Fruit fly (Drosophila melanogaster) whole organism, embryonic: Measurements from ENCODE around the gene CG31808.

ENCODE experiments used
- Ada2b ChIP-seq: fragments of 200-800 bp; sonication (Bioruptor generic); IDR thresholded peaks from 2 replicates; pipeline ENCODE4 v1.3.6; 2022; ENCODE audit warnings: missing biosample characterization, missing genetic modification characterization
- CG10565 ChIP-seq: fragments of 200-800 bp; sonication (Bioruptor generic); optimal IDR thresholded peaks from 3 replicates; lab custom pipeline; 2016; ENCODE audit warnings: missing biosample characterization, mild to moderate bottlenecking, missing genetic modification characterization
- CG13296 ChIP-seq: fragments of 200-800 bp; sonication (Bioruptor generic); optimal IDR thresholded peaks from 3 replicates; lab custom pipeline; 2018; ENCODE audit warnings: missing biosample characterization, mild to moderate bottlenecking, missing genetic modification characterization
- CG13424 ChIP-seq: fragments of 200-800 bp; sonication (Bioruptor generic); optimal IDR thresholded peaks from 2 replicates; lab custom pipeline; 2019; ENCODE audit warnings: missing biosample characterization, mild to moderate bottlenecking, missing genetic modification characterization, moderate library complexity
- CG14050 ChIP-seq: fragments of 200-800 bp; sonication (Bioruptor generic); IDR thresholded peaks from 3 replicates; pipeline ENCODE4 v1.3.6; 2022; ENCODE audit warnings: missing biosample characterization, missing genetic modification characterization
- CG17361 ChIP-seq: fragments of 200-800 bp; sonication (Bioruptor generic); IDR thresholded peaks from 3 replicates; pipeline ENCODE4 v1.3.6; 2022; ENCODE audit warnings: missing biosample characterization, missing genetic modification characterization
- CG2712 ChIP-seq: fragments of 200-800 bp; optimal IDR thresholded peaks from 3 replicates; lab custom pipeline; 2019; ENCODE audit warnings: missing biosample characterization, mild to moderate bottlenecking, missing genetic modification characterization, moderate library complexity
- CG3163 ChIP-seq: fragments of 200-800 bp; sonication (Bioruptor generic); optimal IDR thresholded peaks from 3 replicates; lab custom pipeline; 2016; ENCODE audit warnings: missing biosample characterization, missing genetic modification characterization
- CG32767 ChIP-seq: fragments of 200-800 bp; sonication (Bioruptor generic); IDR thresholded peaks from 2 replicates; pipeline ENCODE4 v1.3.6; 2022; ENCODE audit warnings: missing biosample characterization, missing genetic modification characterization
- CG33213 ChIP-seq: fragments of 200-800 bp; sonication (Bioruptor generic); optimal IDR thresholded peaks from 3 replicates; lab custom pipeline; 2016; ENCODE audit warnings: missing biosample characterization, missing genetic modification characterization
- CG33557 ChIP-seq: fragments of 200-800 bp; sonication (Bioruptor generic); optimal IDR thresholded peaks from 2 replicates; lab custom pipeline; 2019; ENCODE audit warnings: missing biosample characterization, mild to moderate bottlenecking, missing genetic modification characterization, moderate library complexity
- CG34224 ChIP-seq: fragments of 200-800 bp; sonication (Bioruptor generic); IDR thresholded peaks from 3 replicates; pipeline ENCODE4 v1.3.6; 2022; ENCODE audit warnings: missing biosample characterization, missing genetic modification characterization; ENCODE audit not compliant: partially characterized antibody
- CG4360 ChIP-seq: fragments of 200-800 bp; sonication (Bioruptor generic); IDR thresholded peaks from 2 replicates; pipeline ENCODE4 v1.3.6; 2022; ENCODE audit warnings: missing biosample characterization, missing genetic modification characterization
- CG6854 ChIP-seq: fragments of 200-800 bp; sonication (Bioruptor generic); optimal IDR thresholded peaks from 3 replicates; lab custom pipeline; 2017; ENCODE audit warnings: missing biosample characterization, mild to moderate bottlenecking, missing genetic modification characterization
- CG7372 ChIP-seq: fragments of 200-800 bp; sonication (Bioruptor generic); IDR thresholded peaks from 2 replicates; pipeline ENCODE4 v1.3.6; 2022; ENCODE audit warnings: missing biosample characterization, missing genetic modification characterization
- CG7745 ChIP-seq: fragments of 200-800 bp; sonication (Bioruptor generic); optimal IDR thresholded peaks from 2 replicates; lab custom pipeline; 2018; ENCODE audit warnings: missing biosample characterization, mild to moderate bottlenecking, missing genetic modification characterization, moderate library complexity
- CG8089 ChIP-seq: fragments of 200-800 bp; sonication (Bioruptor generic); optimal IDR thresholded peaks from 3 replicates; lab custom pipeline; 2016; ENCODE audit warnings: missing biosample characterization, missing genetic modification characterization
- CG9817 ChIP-seq: fragments of 200-800 bp; sonication (Bioruptor generic); optimal IDR thresholded peaks from 2 replicates; lab custom pipeline; 2018; ENCODE audit warnings: missing biosample characterization, mild to moderate bottlenecking, missing genetic modification characterization, moderate library complexity
- ERR ChIP-seq: fragments of 200-800 bp; sonication (Bioruptor generic); optimal IDR thresholded peaks from 2 replicates; lab custom pipeline; 2016; ENCODE audit warnings: missing biosample characterization, missing genetic modification characterization
- Fer3 ChIP-seq: fragments of 200-800 bp; sonication (Bioruptor generic); optimal IDR thresholded peaks from 2 replicates; lab custom pipeline; 2018; ENCODE audit warnings: missing biosample characterization, mild to moderate bottlenecking, missing genetic modification characterization, moderate library complexity
- Hr39 ChIP-seq: fragments of >200 bp; optimal IDR thresholded peaks from 2 replicates; lab custom pipeline; 2017
- Hr51 ChIP-seq, 2 experiments: fragments of 200-800 bp; sonication (Bioruptor generic); optimal IDR thresholded peaks; 2 replicates in 1 of 2; 3 replicates in 1 of 2; lab custom pipeline; 2016 to 2018; ENCODE audit warnings: missing biosample characterization in 2 of 2, missing genetic modification characterization in 2 of 2, mild to moderate bottlenecking in 1 of 2, moderate library complexity in 1 of 2
- NK7.1 ChIP-seq: fragments of 200-800 bp; sonication (Bioruptor generic); optimal IDR thresholded peaks from 3 replicates; lab custom pipeline; 2016; ENCODE audit warnings: missing biosample characterization, missing genetic modification characterization
- Ptx1 ChIP-seq: fragments of 200-800 bp; sonication (Bioruptor generic); IDR thresholded peaks from 2 replicates; pipeline ENCODE4 v1.3.6; 2022; ENCODE audit warnings: missing biosample characterization, missing genetic modification characterization
- Rx ChIP-seq: fragments of 200-800 bp; sonication (Bioruptor generic); IDR thresholded peaks from 2 replicates; pipeline ENCODE4 v1.3.6; 2022; ENCODE audit warnings: missing biosample characterization, missing genetic modification characterization
- Sox100B ChIP-seq: fragments of 200-800 bp; sonication (Bioruptor generic); optimal IDR thresholded peaks from 3 replicates; lab custom pipeline; 2018; ENCODE audit warnings: missing biosample characterization, mild to moderate bottlenecking, missing genetic modification characterization
- Tbp ChIP-seq: fragments of >200 bp; optimal IDR thresholded peaks from 2 replicates; lab custom pipeline; 2018; ENCODE audit warnings: missing biosample characterization, missing genetic modification characterization
- ac ChIP-seq: fragments of 200-800 bp; sonication (Bioruptor generic); optimal IDR thresholded peaks from 3 replicates; lab custom pipeline; 2017; ENCODE audit warnings: missing biosample characterization, mild to moderate bottlenecking, missing genetic modification characterization
- amos ChIP-seq: fragments of 200-800 bp; sonication (Bioruptor generic); IDR thresholded peaks from 2 replicates; pipeline ENCODE4 v1.3.6; 2022; ENCODE audit warnings: missing biosample characterization, missing genetic modification characterization; ENCODE audit not compliant: partially characterized antibody
- ase ChIP-seq: fragments of 200-800 bp; sonication (Bioruptor generic); IDR thresholded peaks from 3 replicates; pipeline ENCODE4 v1.3.6; 2022; ENCODE audit warnings: missing biosample characterization, missing genetic modification characterization
- az2 ChIP-seq: fragments of 200-800 bp; sonication (Bioruptor generic); optimal IDR thresholded peaks from 3 replicates; lab custom pipeline; 2016; ENCODE audit warnings: missing biosample characterization, missing genetic modification characterization
- bbx ChIP-seq: fragments of 200-800 bp; sonication (Bioruptor generic); IDR thresholded peaks from 2 replicates; pipeline ENCODE4 v1.3.6; 2022; ENCODE audit warnings: missing biosample characterization, missing genetic modification characterization; ENCODE audit not compliant: partially characterized antibody
- br ChIP-seq: fragments of >200 bp; optimal IDR thresholded peaks from 2 replicates; lab custom pipeline; 2017
- emc ChIP-seq: fragments of 200-800 bp; sonication (Bioruptor generic); optimal IDR thresholded peaks from 2 replicates; lab custom pipeline; 2016; ENCODE audit warnings: missing biosample characterization, missing genetic modification characterization
- ems ChIP-seq: fragments of 200-800 bp; sonication (Bioruptor generic); optimal IDR thresholded peaks from 3 replicates; lab custom pipeline; 2016; ENCODE audit warnings: missing biosample characterization, missing genetic modification characterization
- fd64A ChIP-seq: fragments of 200-800 bp; sonication (Bioruptor generic); optimal IDR thresholded peaks from 3 replicates; lab custom pipeline; 2018; ENCODE audit warnings: missing biosample characterization, mild to moderate bottlenecking, missing genetic modification characterization
- gem ChIP-seq: fragments of 200-800 bp; sonication (Bioruptor generic); optimal IDR thresholded peaks from 2 replicates; lab custom pipeline; 2019; ENCODE audit warnings: missing biosample characterization, mild to moderate bottlenecking, missing genetic modification characterization, moderate library complexity
- h ChIP-seq: fragments of >200 bp; optimal IDR thresholded peaks from 2 replicates; lab custom pipeline; 2017
- ham ChIP-seq: fragments of 200-800 bp; sonication (Bioruptor generic); IDR thresholded peaks from 2 replicates; pipeline ENCODE4 v1.3.6; 2022; ENCODE audit warnings: missing biosample characterization, missing genetic modification characterization
- jigr1 ChIP-seq: fragments of 200-800 bp; sonication (Bioruptor generic); IDR thresholded peaks from 3 replicates; pipeline ENCODE4 v1.3.6; 2022; ENCODE audit warnings: missing biosample characterization, missing genetic modification characterization
- lmd ChIP-seq: fragments of 200-800 bp; sonication (Bioruptor generic); IDR thresholded peaks from 2 replicates; pipeline ENCODE4 v1.3.6; 2022; ENCODE audit warnings: missing biosample characterization, missing genetic modification characterization
- nau ChIP-seq: fragments of 200-800 bp; sonication (Bioruptor generic); optimal IDR thresholded peaks from 3 replicates; lab custom pipeline; 2017; ENCODE audit warnings: missing biosample characterization, mild to moderate bottlenecking, missing genetic modification characterization, missing genetic modification reagents
- nom ChIP-seq: fragments of 200-800 bp; sonication (Bioruptor generic); optimal IDR thresholded peaks from 2 replicates; lab custom pipeline; 2017; ENCODE audit warnings: missing biosample characterization, missing genetic modification characterization, mild to moderate bottlenecking, moderate library complexity, missing genetic modification reagents
- repo ChIP-seq: fragments of 200-800 bp; sonication (Bioruptor generic); optimal IDR thresholded peaks from 2 replicates; lab custom pipeline; 2016; ENCODE audit warnings: missing biosample characterization, missing genetic modification characterization
- sens-2 ChIP-seq: fragments of 200-800 bp; sonication (Bioruptor generic); IDR thresholded peaks from 2 replicates; pipeline ENCODE4 v1.3.6; 2022; ENCODE audit warnings: missing biosample characterization, missing genetic modification characterization
- sob ChIP-seq: fragments of 200-800 bp; sonication (Bioruptor generic); IDR thresholded peaks from 2 replicates; pipeline ENCODE4 v1.3.6; 2022; ENCODE audit warnings: missing biosample characterization, missing genetic modification characterization
- tio ChIP-seq: fragments of 200-800 bp; sonication (Bioruptor generic); optimal IDR thresholded peaks from 2 replicates; lab custom pipeline; 2017; ENCODE audit warnings: missing biosample characterization, missing genetic modification characterization, inconsistent platforms
- usp ChIP-seq: fragments of >200 bp; optimal IDR thresholded peaks from 2 replicates; lab custom pipeline; 2017; ENCODE audit warnings: missing biosample characterization, missing genetic modification characterization
- vvl ChIP-seq: fragments of 200-800 bp; sonication (Bioruptor generic); IDR thresholded peaks from 2 replicates; pipeline ENCODE4 v1.3.6; 2022; ENCODE audit warnings: missing biosample characterization, missing genetic modification characterization
- wek ChIP-seq: fragments of 200-800 bp; sonication (Bioruptor generic); optimal IDR thresholded peaks from 3 replicates; lab custom pipeline; 2018; ENCODE audit warnings: missing biosample characterization, mild to moderate bottlenecking, missing genetic modification characterization, moderate library complexity

The CG31808 gene

DNA sequence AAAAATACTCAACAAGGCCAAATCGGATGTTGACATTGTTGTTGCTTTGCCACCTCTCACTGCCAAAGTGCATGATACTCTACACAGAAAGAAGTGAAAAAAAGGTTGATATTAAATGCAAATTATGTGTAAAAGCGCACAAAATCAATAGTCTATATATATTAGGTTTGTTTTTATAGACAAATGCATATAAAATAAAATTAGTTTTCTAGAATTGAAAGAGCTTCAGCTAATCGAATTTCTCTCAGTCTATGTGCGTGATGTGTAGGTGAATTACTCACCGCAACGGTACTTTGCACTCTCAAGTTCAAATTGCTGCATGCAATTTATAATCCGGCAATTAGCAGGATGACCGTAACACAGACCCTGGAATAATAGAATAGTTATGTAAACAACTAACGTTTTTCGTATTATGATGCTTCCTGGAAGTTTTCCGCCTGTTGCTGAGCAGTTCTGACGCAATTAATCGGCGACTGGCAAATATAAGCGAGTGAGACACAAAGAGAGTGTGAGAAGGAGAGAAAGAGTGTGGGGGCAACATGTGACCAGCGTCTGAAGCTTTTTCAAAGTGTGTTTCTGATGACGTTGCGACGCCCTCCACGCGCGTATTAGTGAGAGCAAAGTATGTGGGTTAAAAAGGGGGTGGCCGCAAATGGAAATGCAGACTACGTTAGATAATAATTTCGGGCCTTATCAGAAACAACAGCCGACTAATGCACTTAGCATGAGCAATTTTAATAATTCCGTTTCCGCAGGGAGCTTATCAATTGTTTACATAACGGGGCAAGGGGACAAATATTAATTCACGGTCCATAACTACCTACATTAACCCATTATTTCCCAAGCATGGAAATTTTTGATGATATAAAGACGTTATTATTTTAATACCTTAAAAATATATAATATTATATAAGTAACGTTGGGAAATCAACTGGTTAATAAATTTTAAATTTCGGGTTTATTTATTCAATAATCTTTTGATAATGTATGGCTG is 5.0 kb upstream of the CG31808 start (continued):
- TF ChIP-seq CG32767 (GFP tag; lab: Robert Waterston, UW) = peak; percentile 92
- peak; percentile 90 for TF ChIP-seq lmd (GFP tag; lab: Robert Waterston, UW)
- peak; percentile 41 for TF ChIP-seq wek (GFP tag; lab: Kevin White, UChicago)
- peak; percentile 93 for TF ChIP-seq CG14050 (GFP tag; lab: Robert Waterston, UW)
- peak; percentile 91 for TF ChIP-seq sob (GFP tag; lab: Robert Waterston, UW)
- peak; percentile 94 for TF ChIP-seq sens-2 (GFP tag; lab: Robert Waterston, UW)
- TF ChIP-seq CG2712 (tag; lab: Kevin White, UChicago) = peak; percentile 97
- peak; percentile 85 for TF ChIP-seq CG13296 (GFP tag; lab: Kevin White, UChicago)
- peak; percentile 49 for TF ChIP-seq repo (GFP tag; lab: Kevin White, UChicago)
- TF ChIP-seq nau (GFP tag; lab: Kevin White, UChicago) = peak; percentile 88
- peak; percentile 84 for TF ChIP-seq CG4360 (GFP tag; lab: Robert Waterston, UW)
- TF ChIP-seq CG9817 (tag; lab: Kevin White, UChicago) = peak; percentile 87
- no peak for TF ChIP-seq CG3163
- TF ChIP-seq az2 (GFP tag; lab: Kevin White, UChicago) = peak; percentile 79
- TF ChIP-seq CG7745 (tag; lab: Kevin White, UChicago) = peak; percentile 7
- peak; percentile 88 for TF ChIP-seq CG13424 (tag; lab: Kevin White, UChicago)
- TF ChIP-seq br (lab: Kevin White, UChicago) = no peak
- peak; percentile 78 for TF ChIP-seq ems (GFP tag; lab: Kevin White, UChicago)
- TF ChIP-seq CG17361 (GFP tag; lab: Robert Waterston, UW) = peak; percentile 96
- peak; percentile 87 for TF ChIP-seq nom (GFP tag; lab: Kevin White, UChicago)
- TF ChIP-seq Ada2b (GFP tag; lab: Robert Waterston, UW) = peak; percentile 87
- no peak; the same call in 1 of the 2 replicates for TF ChIP-seq ham (GFP tag; lab: Robert Waterston, UW)
- TF ChIP-seq usp = no peak
- peak; percentile 95 for TF ChIP-seq ase (GFP tag; lab: Robert Waterston, UW)
- peak; percentile 58 for TF ChIP-seq CG8089 (GFP tag; lab: Kevin White, UChicago)
- TF ChIP-seq CG33213 = peak; percentile 60
- peak; percentile 98 for TF ChIP-seq vvl
- no peak for TF ChIP-seq h (lab: Kevin White, UChicago)
- peak; percentile 34 for TF ChIP-seq ERR (GFP tag; lab: Kevin White, UChicago)
- TF ChIP-seq CG6854 = peak; percentile 84
- TF ChIP-seq CG33557 (GFP tag; lab: Kevin White, UChicago) = no peak
- TF ChIP-seq Sox100B (GFP tag; lab: Kevin White, UChicago) = peak; percentile 91
- TF ChIP-seq Ptx1 (GFP tag; lab: Robert Waterston, UW) = peak; percentile 97
- TF ChIP-seq bbx (GFP tag; lab: Robert Waterston, UW) = 0 out of 2 replicates have a peak, but pooled peaks have one; percentile 17
- no peak for TF ChIP-seq ac
- no peak for TF ChIP-seq CG34224 (GFP tag; lab: Robert Waterston, UW)
- no peak for TF ChIP-seq Tbp (GFP tag; lab: Kevin White, UChicago)
- peak; percentile 92 for TF ChIP-seq gem (tag; lab: Kevin White, UChicago)
- TF ChIP-seq Hr39 (lab: Kevin White, UChicago) = no peak
- TF ChIP-seq Hr51 (GFP tag; optimal IDR thresholded peaks at IDR 0.05; lab: Kevin White, UChicago) = peak; percentile 77 to 94
- TF ChIP-seq amos (GFP tag; lab: Robert Waterston, UW) = no peak; the same call in 1 of the 2 replicates
- peak; percentile 69 for TF ChIP-seq CG10565
- TF ChIP-seq NK7.1 (GFP tag; lab: Kevin White, UChicago) = peak; percentile 55
- TF ChIP-seq Rx = peak; percentile 91
- TF ChIP-seq fd64A (GFP tag; lab: Kevin White, UChicago) = peak; percentile 77
- peak; percentile 94 for TF ChIP-seq Fer3 (tag; lab: Kevin White, UChicago)
- TF ChIP-seq CG7372 (GFP tag; lab: Robert Waterston, UW) = peak; percentile 85
- TF ChIP-seq jigr1 (GFP tag; lab: Robert Waterston, UW) = peak; percentile 81; the same call in 2 of the 3 replicates
- peak; percentile 86 for TF ChIP-seq tio (GFP tag; lab: Kevin White, UChicago)
- no peak for TF ChIP-seq emc (GFP tag; lab: Kevin White, UChicago)
